Worm (Caenorhabditis elegans) whole organism, midembryonic: ENCODE measurements around the gene spp-26.
"Not testable (repeated sequence)": the region's sequence is repeated elsewhere in the genome, so short reads cannot be mapped to it uniquely, and the experiment has no call there.

Experiments
- T22C8.4 ChIP-seq: fragments of 200-800 bp; sonication (Bioruptor generic); IDR thresholded peaks from 2 replicates; pipeline ENCODE4 v1.3.6; 2022; ENCODE audit warnings: missing genetic modification characterization, missing compliant biosample characterization
- cog-1 ChIP-seq: sonication (generic microtip); optimal IDR thresholded peaks from 2 replicates; lab custom pipeline; 2016; ENCODE audit warnings: missing genetic modification characterization, missing compliant biosample characterization
- flt-1 ChIP-seq: fragments of 200-800 bp; sonication (Bioruptor generic); IDR thresholded peaks from 2 replicates; pipeline ENCODE4 v1.3.6; 2022; ENCODE audit warnings: missing genetic modification characterization, missing compliant biosample characterization
- klf-2 ChIP-seq: fragments of 200-800 bp; sonication (Bioruptor generic); conservative IDR thresholded peaks from 2 replicates; pipeline ENCODE4 v1.3.6; 2022; ENCODE audit warnings: missing genetic modification reagents, missing genetic modification characterization, missing compliant biosample characterization
- med-1 ChIP-seq: sonication (generic microtip); optimal IDR thresholded peaks from 2 replicates; lab custom pipeline; 2017; ENCODE audit warnings: missing genetic modification characterization, mild to moderate bottlenecking, missing compliant biosample characterization, antibody characterized with exemption, missing genetic modification reagents; ENCODE audit not compliant: insufficient read depth
- ref-1 ChIP-seq: fragments of 200-800 bp; sonication (Bioruptor generic); conservative IDR thresholded peaks from 2 replicates; pipeline ENCODE4 v1.3.6; 2022; ENCODE audit warnings: missing genetic modification reagents, missing genetic modification characterization, missing compliant biosample characterization
- tab-1 ChIP-seq: fragments of 200-800 bp; sonication (Bioruptor generic); IDR thresholded peaks from 2 replicates; pipeline ENCODE4 v1.3.6; 2022; ENCODE audit warnings: missing genetic modification characterization, missing compliant biosample characterization
- ztf-23 ChIP-seq: fragments of 200-800 bp; sonication (Bioruptor generic); IDR thresholded peaks from 2 replicates; pipeline ENCODE4 v1.3.6; 2022; ENCODE audit warnings: missing genetic modification reagents, missing genetic modification characterization, missing compliant biosample characterization
- ztf-29 ChIP-seq: fragments of 200-800 bp; sonication (Bioruptor generic); IDR thresholded peaks from 2 replicates; pipeline ENCODE4 v1.3.6; 2022; ENCODE audit warnings: missing genetic modification reagents, missing genetic modification characterization, missing compliant biosample characterization

DNA sequence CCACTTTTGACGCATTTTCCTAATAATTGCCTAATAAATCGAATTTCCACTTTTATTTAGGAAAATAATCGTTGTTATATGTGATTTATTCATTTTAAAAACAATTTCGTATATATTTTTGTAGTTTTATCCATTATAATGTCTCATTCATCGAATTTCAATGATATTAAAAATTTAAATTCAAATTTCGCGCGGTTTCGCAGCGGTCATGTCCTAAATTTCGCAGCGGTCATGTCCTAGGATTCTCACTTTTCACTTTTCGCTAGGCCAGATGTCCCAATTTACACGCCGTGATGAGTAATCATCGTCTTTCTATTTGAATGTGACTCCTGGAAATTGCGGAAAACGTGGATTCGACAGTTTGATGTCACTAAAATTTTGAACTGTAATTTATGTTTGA lies 22.8 kb upstream of the spp-26 start, which contains the start of gene ZK1055.4:
- TF ChIP-seq cog-1 (tag; lab: Kevin White, UChicago); T22C8.4; ztf-29 (GFP tag; lab: Robert Waterston, UW); tab-1 (GFP tag; lab: Robert Waterston, UW); ztf-23; flt-1 (GFP tag; lab: Robert Waterston, UW); klf-2; med-1 (GFP tag; lab: Kevin White, UChicago); ref-1 (GFP tag; lab: Robert Waterston, UW): not testable (repeated sequence)
